Worm (Caenorhabditis elegans) whole organism, mixed stage, embryonic: ENCODE data around the gene metr-1.

Experiments used
- bed-3 ChIP-seq: fragments of 200-800 bp; sonication (Bioruptor generic); optimal IDR thresholded peaks from 3 replicates; lab custom pipeline; 2018; ENCODE audit warnings: mild to moderate bottlenecking, missing genetic modification characterization, moderate library complexity, missing compliant biosample characterization
- ceh-39 ChIP-seq: fragments of 150-350 bp; optimal IDR thresholded peaks from 2 replicates; lab custom pipeline; 2014; ENCODE audit warnings: missing biosample characterization, missing genetic modification characterization
- ces-1 ChIP-seq: fragments of 150-350 bp; optimal IDR thresholded peaks from 2 replicates; lab custom pipeline; 2014; ENCODE audit warnings: missing biosample characterization, missing genetic modification reagents, missing genetic modification characterization
- cnd-1 ChIP-seq: fragments of 200-800 bp; sonication (Bioruptor generic); optimal IDR thresholded peaks from 2 replicates; lab custom pipeline; 2018; ENCODE audit warnings: mild to moderate bottlenecking, missing genetic modification characterization, missing compliant biosample characterization
- drap-1 ChIP-seq: fragments of 200-800 bp; sonication (Bioruptor generic); optimal IDR thresholded peaks from 3 replicates; lab custom pipeline; 2018; ENCODE audit warnings: mild to moderate bottlenecking, missing genetic modification characterization, missing compliant biosample characterization
- elt-1 ChIP-seq: sonication (generic microtip); optimal IDR thresholded peaks from 2 replicates; lab custom pipeline; 2017; ENCODE audit warnings: missing genetic modification characterization, mild to moderate bottlenecking, missing compliant biosample characterization, antibody characterized with exemption, moderate library complexity, borderline replicate concordance; ENCODE audit not compliant: insufficient read depth
- elt-3 ChIP-seq: fragments of 150-350 bp; optimal IDR thresholded peaks from 2 replicates; lab custom pipeline; 2014; ENCODE audit warnings: missing biosample characterization, missing genetic modification characterization
- flh-1 ChIP-seq: fragments of 200-800 bp; sonication (Bioruptor generic); optimal IDR thresholded peaks from 2 replicates; lab custom pipeline; 2018; ENCODE audit warnings: mild to moderate bottlenecking, missing genetic modification characterization, moderate library complexity, missing compliant biosample characterization
- ham-2 ChIP-seq: fragments of 200-800 bp; sonication (Bioruptor generic); optimal IDR thresholded peaks from 2 replicates; lab custom pipeline; 2018; ENCODE audit warnings: mild to moderate bottlenecking, missing genetic modification characterization, missing compliant biosample characterization
- hlh-1 ChIP-seq: fragments of 150-350 bp; optimal IDR thresholded peaks from 2 replicates; lab custom pipeline; 2014; ENCODE audit warnings: missing biosample characterization, missing genetic modification reagents, missing genetic modification characterization
- lin-13 ChIP-seq: fragments of 150-350 bp; optimal IDR thresholded peaks from 2 replicates; lab custom pipeline; 2014; ENCODE audit warnings: missing biosample characterization, missing genetic modification characterization
- lsy-2 ChIP-seq: fragments of 150-350 bp; optimal IDR thresholded peaks from 2 replicates; lab custom pipeline; 2014; ENCODE audit warnings: missing biosample characterization, missing genetic modification characterization
- mep-1 ChIP-seq: fragments of 150-350 bp; optimal IDR thresholded peaks from 2 replicates; lab custom pipeline; 2017; ENCODE audit warnings: missing biosample characterization, missing genetic modification reagents, missing genetic modification characterization, inconsistent platforms
- nhr-12 ChIP-seq: fragments of 150-350 bp; optimal IDR thresholded peaks from 2 replicates; lab custom pipeline; 2014; ENCODE audit warnings: missing biosample characterization, missing genetic modification characterization
- nhr-2 ChIP-seq: fragments of 150-350 bp; optimal IDR thresholded peaks from 2 replicates; lab custom pipeline; 2014; ENCODE audit warnings: missing biosample characterization, missing genetic modification characterization
- nhr-237 ChIP-seq: fragments of 150-350 bp; optimal IDR thresholded peaks from 2 replicates; lab custom pipeline; 2014; ENCODE audit warnings: missing biosample characterization, missing genetic modification characterization
- nhr-28 ChIP-seq: fragments of 150-350 bp; optimal IDR thresholded peaks from 2 replicates; lab custom pipeline; 2014; ENCODE audit warnings: missing biosample characterization, missing genetic modification characterization
- nhr-76 ChIP-seq: sonication (generic microtip); optimal IDR thresholded peaks from 2 replicates; lab custom pipeline; 2017; ENCODE audit warnings: missing biosample characterization, missing genetic modification characterization
- pha-4 ChIP-seq: fragments of 150-350 bp; optimal IDR thresholded peaks from 2 replicates; lab custom pipeline; 2018; ENCODE audit warnings: missing biosample characterization, missing genetic modification reagents, missing genetic modification characterization
- sem-2 ChIP-seq: fragments of 200-800 bp; sonication (Bioruptor generic); optimal IDR thresholded peaks from 2 replicates; lab custom pipeline; 2018; ENCODE audit warnings: mild to moderate bottlenecking, missing genetic modification characterization, missing compliant biosample characterization
- snpc-4 ChIP-seq: fragments of 150-350 bp; optimal IDR thresholded peaks from 2 replicates; lab custom pipeline; 2014; ENCODE audit warnings: missing biosample characterization, missing genetic modification characterization
- sptf-1 ChIP-seq: sonication (generic microtip); optimal IDR thresholded peaks from 2 replicates; lab custom pipeline; 2017; ENCODE audit warnings: mild to moderate bottlenecking, missing genetic modification characterization, moderate library complexity, missing compliant biosample characterization
- unc-120 ChIP-seq: sonication (generic microtip); optimal IDR thresholded peaks from 2 replicates; lab custom pipeline; 2017; ENCODE audit warnings: missing genetic modification characterization, missing compliant biosample characterization; ENCODE audit not compliant: poor library complexity, severe bottlenecking
- unc-39 ChIP-seq: fragments of 150-350 bp; optimal IDR thresholded peaks from 2 replicates; lab custom pipeline; 2014; ENCODE audit warnings: missing biosample characterization, missing genetic modification characterization
- unc-62 ChIP-seq: fragments of 150-350 bp; optimal IDR thresholded peaks from 2 replicates; lab custom pipeline; 2014; ENCODE audit warnings: missing biosample characterization, missing genetic modification reagents, missing genetic modification characterization
- zip-8 ChIP-seq: fragments of 150-350 bp; optimal IDR thresholded peaks from 2 replicates; lab custom pipeline; 2014; ENCODE audit warnings: missing biosample characterization, missing genetic modification characterization
- ztf-11 ChIP-seq: fragments of 150-350 bp; optimal IDR thresholded peaks from 2 replicates; lab custom pipeline; 2014; ENCODE audit warnings: missing biosample characterization, missing genetic modification characterization

metr-1 gene

ce11 chrII:10956793-10957192 lies 30.4 kb downstream of the metr-1 start, which contains the start of gene R03D7.8:
Gene R03D7.8, minus strand, starts transcription at chrII:10956893.
- TF ChIP-seq unc-39 (tag; lab: Kevin White, UChicago): no peak
- TF ChIP-seq drap-1 (GFP tag; lab: Kevin White, UChicago): no peak
- TF ChIP-seq nhr-28 (tag; lab: Kevin White, UChicago): no peak
- TF ChIP-seq ceh-39: no peak
- no peak for TF ChIP-seq ham-2 (GFP tag; lab: Kevin White, UChicago)
- no peak for TF ChIP-seq snpc-4 (tag; lab: Kevin White, UChicago)
- no peak for TF ChIP-seq lsy-2 (tag; lab: Kevin White, UChicago)
- no peak for TF ChIP-seq ztf-11 (tag; lab: Kevin White, UChicago)
- no peak for TF ChIP-seq sem-2
- no peak for TF ChIP-seq unc-120 (tag; lab: Kevin White, UChicago)
- no peak for TF ChIP-seq cnd-1 (tag; lab: Kevin White, UChicago)
- TF ChIP-seq nhr-12 (tag; lab: Kevin White, UChicago): no peak
- no peak for TF ChIP-seq nhr-237 (tag; lab: Kevin White, UChicago)
- no peak for TF ChIP-seq mep-1 (tag; lab: Kevin White, UChicago)
- no peak for TF ChIP-seq elt-1 (tag; lab: Kevin White, UChicago)
- TF ChIP-seq unc-62 (GFP tag; lab: Kevin White, UChicago): no peak
- no peak for TF ChIP-seq bed-3 (GFP tag; lab: Kevin White, UChicago)

- no peak for TF ChIP-seq nhr-12 (tag; lab: Kevin White, UChicago)
- TF ChIP-seq snpc-4 (tag; lab: Kevin White, UChicago): no peak
- TF ChIP-seq hlh-1 (tag; lab: Kevin White, UChicago): no peak
- no peak for TF ChIP-seq cnd-1 (tag; lab: Kevin White, UChicago)
- no peak for TF ChIP-seq unc-62 (GFP tag; lab: Kevin White, UChicago)
- TF ChIP-seq lin-13 (tag; lab: Kevin White, UChicago): no peak
- TF ChIP-seq nhr-76 (tag; lab: Kevin White, UChicago): no peak
- no peak for TF ChIP-seq pha-4 (tag; lab: Kevin White, UChicago)
- no peak for TF ChIP-seq zip-8 (tag; lab: Kevin White, UChicago)
- TF ChIP-seq ces-1 (GFP tag; lab: Kevin White, UChicago): no peak
- no peak for TF ChIP-seq elt-3
- no peak for TF ChIP-seq elt-1 (tag; lab: Kevin White, UChicago)
- no peak for TF ChIP-seq mep-1 (tag; lab: Kevin White, UChicago)
Observed at ce11 chrII:10959138-10959537, 32.8 kb downstream of the metr-1 start.

ce11 chrII:10959676-10960075 lies 33.3 kb downstream of the metr-1 start:
- TF ChIP-seq mep-1 (tag; lab: Kevin White, UChicago) (no peak), drap-1 (GFP tag; lab: Kevin White, UChicago) (no peak), nhr-237 (tag; lab: Kevin White, UChicago) (no peak), unc-62 (GFP tag; lab: Kevin White, UChicago) (peak; percentile 72), zip-8 (tag; lab: Kevin White, UChicago) (peak; percentile 76), sptf-1 (tag; lab: Kevin White, UChicago) (no peak), elt-3 (peak; percentile 66), nhr-12 (tag; lab: Kevin White, UChicago) (no peak)

- TF ChIP-seq ces-1 (GFP tag; lab: Kevin White, UChicago) (peak; percentile 71), nhr-2 (no peak)
Observed at ce11 chrII:10964748-10965147, 38.4 kb downstream of the metr-1 start.

- no peak for TF ChIP-seq cnd-1 (tag; lab: Kevin White, UChicago)
- TF ChIP-seq ces-1 (GFP tag; lab: Kevin White, UChicago): peak; percentile 50
- TF ChIP-seq ham-2 (GFP tag; lab: Kevin White, UChicago): no peak
- no peak for TF ChIP-seq hlh-1 (tag; lab: Kevin White, UChicago)
- no peak for TF ChIP-seq flh-1 (GFP tag; lab: Kevin White, UChicago)
- no peak for TF ChIP-seq nhr-12 (tag; lab: Kevin White, UChicago)
Observed at ce11 chrII:10970625-10971024, 44.3 kb downstream of the metr-1 start.

ce11 chrII:10971677-10972076 lies 45.3 kb downstream of the metr-1 start:
- no peak for TF ChIP-seq nhr-2
- peak; percentile 72 for TF ChIP-seq ces-1 (GFP tag; lab: Kevin White, UChicago)
